Worm (Caenorhabditis elegans): ENCODE results near the gene str-85.

Gene str-85

ce11 chrV:8985740-8986139 lies at the start of gene str-85:
TSS of gene str-85 (minus strand) at chrV:8985840.
- no peak for TF ChIP-seq ceh-18 (tag; optimal IDR thresholded peaks at IDR 0.05)
- no peak for TF ChIP-seq Y22D7AL.16 (tag; optimal IDR thresholded peaks at IDR 0.05)
- no peak for TF ChIP-seq sdc-2 (tag; optimal IDR thresholded peaks at IDR 0.05)
- TF ChIP-seq dve-1 (tag; optimal IDR thresholded peaks at IDR 0.05) = no peak
- no peak for TF ChIP-seq K02D7.2 (tag; optimal IDR thresholded peaks at IDR 0.05)
- no peak for TF ChIP-seq ceh-9 (tag; optimal IDR thresholded peaks at IDR 0.05)
- no peak for TF ChIP-seq fkh-10 (GFP tag; optimal IDR thresholded peaks at IDR 0.05)
- TF ChIP-seq elt-2 (tag; optimal IDR thresholded peaks at IDR 0.05) = no peak
- no peak for TF ChIP-seq ahr-1 (tag; optimal IDR thresholded peaks at IDR 0.05)

- TF ChIP-seq K02D7.2 (tag; optimal IDR thresholded peaks at IDR 0.05) (no peak), ceh-9 (tag; optimal IDR thresholded peaks at IDR 0.05) (no peak), ttx-3 (tag; optimal IDR thresholded peaks at IDR 0.05) (no peak)
Measured at ce11 chrV:9033267-9033666, 47.6 kb upstream of the str-85 start, which contains the start of gene C25E10.4. TSS of gene C25E10.4 (plus strand) at chrV:9033567.

ce11 chrV:9030248-9030647 lies 44.6 kb upstream of the str-85 start, which contains the start of gene C25E10.5:
TSS of gene C25E10.5 (plus strand) at chrV:9030548.
- TF ChIP-seq ceh-6 (GFP tag; optimal IDR thresholded peaks at IDR 0.05) (no peak), unc-55 (GFP tag; optimal IDR thresholded peaks at IDR 0.05) (no peak), ceh-31 (tag; optimal IDR thresholded peaks at IDR 0.05) (no peak), rnt-1 (tag; optimal IDR thresholded peaks at IDR 0.05) (no peak), C08G9.2 (tag; optimal IDR thresholded peaks at IDR 0.05) (no peak), ceh-2 (tag; optimal IDR thresholded peaks at IDR 0.05) (no peak), dve-1 (tag; optimal IDR thresholded peaks at IDR 0.05) (no peak), ahr-1 (tag; optimal IDR thresholded peaks at IDR 0.05) (no peak), lin-11 (tag; optimal IDR thresholded peaks at IDR 0.05) (no peak), gmeb-2 (tag; optimal IDR thresholded peaks at IDR 0.05) (no peak), syd-9 (tag; optimal IDR thresholded peaks at IDR 0.05) (no peak), Y22D7AL.16 (tag; optimal IDR thresholded peaks at IDR 0.05) (no peak), ets-4 (tag; optimal IDR thresholded peaks at IDR 0.05) (no peak), eyg-1 (tag; optimal IDR thresholded peaks at IDR 0.05) (no peak), ceh-19 (GFP tag; optimal IDR thresholded peaks at IDR 0.05) (no peak), tbx-7 (tag; optimal IDR thresholded peaks at IDR 0.05) (no peak), fkh-6 (tag; optimal IDR thresholded peaks at IDR 0.05) (no peak), ama-1 (optimal IDR thresholded peaks at IDR 0.05) (no peak)

ce11 chrV:9024713-9025112 lies 39.1 kb upstream of the str-85 start, which contains the start of gene bus-1:
TSS of gene bus-1 (minus strand) at chrV:9024813.
- TF ChIP-seq ceh-6 (GFP tag; optimal IDR thresholded peaks at IDR 0.05) (no peak), C38D4.7 (GFP tag; optimal IDR thresholded peaks at IDR 0.05) (no peak), syd-9 (tag; optimal IDR thresholded peaks at IDR 0.05) (no peak), fkh-6 (tag; optimal IDR thresholded peaks at IDR 0.05) (no peak), ceh-30 (tag; optimal IDR thresholded peaks at IDR 0.05) (no peak), K02D7.2 (tag; optimal IDR thresholded peaks at IDR 0.05) (no peak), zip-5 (tag; optimal IDR thresholded peaks at IDR 0.05) (no peak), ztf-16 (tag; optimal IDR thresholded peaks at IDR 0.05) (no peak), dve-1 (tag; optimal IDR thresholded peaks at IDR 0.05) (no peak), lin-11 (tag; optimal IDR thresholded peaks at IDR 0.05) (no peak), unc-42 (tag; optimal IDR thresholded peaks at IDR 0.05) (no peak), T23F11.4 (GFP tag; optimal IDR thresholded peaks at IDR 0.05) (no peak)

ce11 chrV:9022078-9022477 lies 36.4 kb upstream of the str-85 start, which contains the start of gene oac-41:
TSS of gene oac-41 (minus strand) at chrV:9022178.
- TF ChIP-seq elt-4 (tag; optimal IDR thresholded peaks at IDR 0.05) (no peak), lin-11 (tag; optimal IDR thresholded peaks at IDR 0.05) (no peak), ceh-6 (GFP tag; optimal IDR thresholded peaks at IDR 0.05) (no peak), ceh-22 (tag; optimal IDR thresholded peaks at IDR 0.05) (no peak), nfya-1 (tag; optimal IDR thresholded peaks at IDR 0.05) (no peak), F13H6.1 (tag; optimal IDR thresholded peaks at IDR 0.05) (no peak), npax-4 (tag; optimal IDR thresholded peaks at IDR 0.05) (no peak), nhr-11 (tag; optimal IDR thresholded peaks at IDR 0.05) (no peak), dmd-4 (tag; optimal IDR thresholded peaks at IDR 0.05; ENCODE audit: borderline replicate concordance) (no peak), unc-3 (GFP tag; conservative IDR thresholded peaks at IDR 0.05) (no peak), unc-3 (tag; optimal IDR thresholded peaks at IDR 0.05) (no peak)

All from whole organism, late embryonic.